Fruit fly (Drosophila melanogaster): ENCODE measurements around the gene CG13760.
A peak's percentile ranks its signal among the peaks of the same experiment; 100 is the strongest.

Gene CG13760

dm6 chrX:2585055-2585715, at the start of gene CG13760:
TSS of gene CG13760 (minus strand) at chrX:2585699.
- TF ChIP-seq scrt (GFP tag; optimal IDR thresholded peaks at IDR 0.05) (no peak), CoRest (tag; optimal IDR thresholded peaks at IDR 0.05) (peak; percentile 8), lbe (GFP tag; optimal IDR thresholded peaks at IDR 0.05) (no peak), CG3847 (GFP tag; IDR thresholded peaks at IDR 0.05) (0 out of 2 replicates have a peak, but pooled peaks have one; percentile 38), CG11560 (tag; IDR thresholded peaks at IDR 0.05) (no peak), luna (GFP tag; optimal IDR thresholded peaks at IDR 0.05) (no peak), Hand (GFP tag; optimal IDR thresholded peaks at IDR 0.05) (no peak), sr (GFP tag; IDR thresholded peaks at IDR 0.05) (no peak), eve (GFP tag; optimal IDR thresholded peaks at IDR 0.05) (no peak), CG12391 (tag; optimal IDR thresholded peaks at IDR 0.05) (peak; percentile 3), CG7839 (tag; optimal IDR thresholded peaks at IDR 0.05) (peak; percentile 5), CG12155 (GFP tag; optimal IDR thresholded peaks at IDR 0.05) (peak; percentile 0), CG5245 (GFP tag; optimal IDR thresholded peaks at IDR 0.05) (no peak), CG3726 (GFP tag; IDR thresholded peaks at IDR 0.05) (no peak), CG31365 (tag; optimal IDR thresholded peaks at IDR 0.05) (no peak), MBD-R2 (GFP tag; IDR thresholded peaks at IDR 0.05) (peak; percentile 55), E2f2 (GFP tag; IDR thresholded peaks at IDR 0.05) (no peak), Opbp (GFP tag; IDR thresholded peaks at IDR 0.05; ENCODE audit: partially characterized antibody) (no peak), insv (GFP tag; optimal IDR thresholded peaks at IDR 0.05) (peak in 1 of 2 experiments; percentile 88), CG8359 (GFP tag; optimal IDR thresholded peaks at IDR 0.05; ENCODE audit: borderline replicate concordance) (no peak), chm (GFP tag; IDR thresholded peaks at IDR 0.05) (no peak), MESR4 (GFP tag; optimal IDR thresholded peaks at IDR 0.05) (peak; percentile 53), corto (GFP tag; optimal IDR thresholded peaks at IDR 0.05) (no peak), Elba2 (GFP tag; optimal IDR thresholded peaks at IDR 0.05) (peak; percentile 56), Abd-B (GFP tag; optimal IDR thresholded peaks at IDR 0.05) (no peak), pzg (GFP tag; optimal IDR thresholded peaks at IDR 0.05) (peak; percentile 20), HLH4C (GFP tag; IDR thresholded peaks at IDR 0.05; ENCODE audit: partially characterized antibody) (0 out of 3 replicates have a peak, but pooled peaks have one; percentile 8), trem (tag; optimal IDR thresholded peaks at IDR 0.05) (peak; percentile 71), Stat92E (GFP tag; optimal IDR thresholded peaks at IDR 0.05) (no peak), Fer1 (GFP tag; optimal IDR thresholded peaks at IDR 0.05) (no peak), yki (optimal IDR thresholded peaks at IDR 0.05) (no peak), CG11504 (tag; optimal IDR thresholded peaks at IDR 0.05) (peak; percentile 6), CG18619 (GFP tag; optimal IDR thresholded peaks at IDR 0.05) (no peak), CG1024 (GFP tag; IDR thresholded peaks at IDR 0.05) (no peak), CG12236 (GFP tag; optimal IDR thresholded peaks at IDR 0.05) (no peak), Scr (GFP tag; IDR thresholded peaks at IDR 0.05; ENCODE audit: partially characterized antibody) (0 out of 2 replicates have a peak, but pooled peaks have one; percentile 20), usp (GFP tag; optimal IDR thresholded peaks at IDR 0.05) (no peak), CG1602 (GFP tag; optimal IDR thresholded peaks at IDR 0.05) (peak; percentile 2), CG33213 (GFP tag; optimal IDR thresholded peaks at IDR 0.05) (no peak), CG13894 (tag; optimal IDR thresholded peaks at IDR 0.05) (no peak), Dek (tag; optimal IDR thresholded peaks at IDR 0.05) (no peak), ken (GFP tag; IDR thresholded peaks at IDR 0.05) (no peak), chinmo (GFP tag; IDR thresholded peaks at IDR 0.05; ENCODE audit: partially characterized antibody) (no peak), ato (GFP tag; IDR thresholded peaks at IDR 0.05; ENCODE audit: partially characterized antibody) (no peak), amos (GFP tag; IDR thresholded peaks at IDR 0.05; ENCODE audit: partially characterized antibody) (peak; percentile 13; the same call in 1 of the 2 replicates), CG7786 (GFP tag; optimal IDR thresholded peaks at IDR 0.05) (no peak), pan (optimal IDR thresholded peaks at IDR 0.05) (no peak), pan (GFP tag; optimal IDR thresholded peaks at IDR 0.05 in 1 of 2, IDR thresholded peaks at IDR 0.05 in 1 of 2) (peak in 1 of 2 experiments; percentile 15), pum (GFP tag; optimal IDR thresholded peaks at IDR 0.05) (no peak)

Measured in whole organism, embryonic.